Fruit fly (Drosophila melanogaster): ENCODE results near the gene CG7860.

Gene CG7860

dm6 chrX:15549055-15549454 lies 19.7 kb upstream of the CG7860 start (continued):
- TF ChIP-seq Sp1 (GFP tag; optimal IDR thresholded peaks at IDR 0.05) (peak; percentile 66), lola (GFP tag; optimal IDR thresholded peaks at IDR 0.05) (no peak), Dif (GFP tag; optimal IDR thresholded peaks at IDR 0.05; ENCODE audit: partially characterized antibody) (no peak)

- TF ChIP-seq h (GFP tag; optimal IDR thresholded peaks at IDR 0.05) (peak; percentile 45), psq (GFP tag; optimal IDR thresholded peaks at IDR 0.05) (peak; percentile 59), CrebA (GFP tag; optimal IDR thresholded peaks at IDR 0.05; ENCODE audit: borderline replicate concordance) (no peak), fru (GFP tag; optimal IDR thresholded peaks at IDR 0.05) (peak; percentile 62), OdsH (GFP tag; optimal IDR thresholded peaks at IDR 0.05) (peak; percentile 54), Jra (GFP tag; optimal IDR thresholded peaks at IDR 0.05) (no peak), lola (GFP tag; optimal IDR thresholded peaks at IDR 0.05) (no peak), Abd-B (GFP tag; optimal IDR thresholded peaks at IDR 0.05) (no peak), woc (GFP tag; optimal IDR thresholded peaks at IDR 0.05) (peak; percentile 86), Vsx2 (GFP tag; optimal IDR thresholded peaks at IDR 0.05; ENCODE audit: partially characterized antibody) (no peak), Dif (GFP tag; optimal IDR thresholded peaks at IDR 0.05; ENCODE audit: partially characterized antibody) (no peak), dl (GFP tag; optimal IDR thresholded peaks at IDR 0.05; ENCODE audit: insufficient read depth in 1 of 2, partially characterized antibody in 2 of 2) (no peak), usp (GFP tag; optimal IDR thresholded peaks at IDR 0.05) (no peak), CG9705 (GFP tag; optimal IDR thresholded peaks at IDR 0.05) (no peak), HLH106 (tag; optimal IDR thresholded peaks at IDR 0.05) (peak; percentile 40), pan (optimal IDR thresholded peaks at IDR 0.05) (no peak), foxo (GFP tag; optimal IDR thresholded peaks at IDR 0.05) (peak in 1 of 2 experiments; percentile 62), Dfd (GFP tag; optimal IDR thresholded peaks at IDR 0.05) (no peak), CG32264 (GFP tag; optimal IDR thresholded peaks at IDR 0.05) (no peak), tai (GFP tag; optimal IDR thresholded peaks at IDR 0.05) (no peak), sage (GFP tag; optimal IDR thresholded peaks at IDR 0.05) (no peak), Hnf4 (GFP tag; optimal IDR thresholded peaks at IDR 0.05) (no peak), Hr78 (GFP tag; optimal IDR thresholded peaks at IDR 0.05) (no peak), sv (GFP tag; optimal IDR thresholded peaks at IDR 0.05) (no peak), Hr83 (GFP tag; optimal IDR thresholded peaks at IDR 0.05; ENCODE audit: poor library complexity, severe bottlenecking) (no peak), rgr (GFP tag; optimal IDR thresholded peaks at IDR 0.05) (peak; percentile 28), GATAd (GFP tag; optimal IDR thresholded peaks at IDR 0.05) (no peak), Myc (optimal IDR thresholded peaks at IDR 0.05) (no peak), N (GFP tag; optimal IDR thresholded peaks at IDR 0.05) (no peak), jim (GFP tag; optimal IDR thresholded peaks at IDR 0.05) (no peak), brk (GFP tag; optimal IDR thresholded peaks at IDR 0.05) (no peak), br (GFP tag; optimal IDR thresholded peaks at IDR 0.05) (peak; percentile 18), dsf (GFP tag; optimal IDR thresholded peaks at IDR 0.05; ENCODE audit: borderline replicate concordance) (no peak), Sp1 (GFP tag; optimal IDR thresholded peaks at IDR 0.05) (peak; percentile 30), dmrt93B (GFP tag; optimal IDR thresholded peaks at IDR 0.05) (peak; percentile 21), ey (GFP tag; optimal IDR thresholded peaks at IDR 0.05) (peak; percentile 40), Rel (GFP tag; optimal IDR thresholded peaks at IDR 0.05) (no peak), Rel (tag; optimal IDR thresholded peaks at IDR 0.05) (no peak), Mio (GFP tag; optimal IDR thresholded peaks at IDR 0.05) (no peak)
Measured at dm6 chrX:15552472-15552888, 16.3 kb upstream of the CG7860 start.

- TF ChIP-seq Jra (GFP tag; optimal IDR thresholded peaks at IDR 0.05) (peak; percentile 54), ey (GFP tag; optimal IDR thresholded peaks at IDR 0.05) (peak; percentile 87), CG32264 (GFP tag; optimal IDR thresholded peaks at IDR 0.05) (peak; percentile 51), CG9705 (GFP tag; optimal IDR thresholded peaks at IDR 0.05) (peak; percentile 91), dsf (GFP tag; optimal IDR thresholded peaks at IDR 0.05; ENCODE audit: borderline replicate concordance) (peak; percentile 39), br (GFP tag; optimal IDR thresholded peaks at IDR 0.05) (peak; percentile 92), HLH106 (tag; optimal IDR thresholded peaks at IDR 0.05) (peak; percentile 91), woc (GFP tag; optimal IDR thresholded peaks at IDR 0.05) (peak; percentile 92), Abd-B (GFP tag; optimal IDR thresholded peaks at IDR 0.05) (no peak), brk (GFP tag; optimal IDR thresholded peaks at IDR 0.05) (peak; percentile 72), usp (GFP tag; optimal IDR thresholded peaks at IDR 0.05) (no peak), lola (GFP tag; optimal IDR thresholded peaks at IDR 0.05) (no peak), OdsH (GFP tag; optimal IDR thresholded peaks at IDR 0.05) (peak; percentile 88), Dfd (GFP tag; optimal IDR thresholded peaks at IDR 0.05) (no peak), Hr83 (GFP tag; optimal IDR thresholded peaks at IDR 0.05; ENCODE audit: poor library complexity, severe bottlenecking) (no peak), GATAd (GFP tag; optimal IDR thresholded peaks at IDR 0.05) (no peak), fru (GFP tag; optimal IDR thresholded peaks at IDR 0.05) (peak; percentile 93), Dif (GFP tag; optimal IDR thresholded peaks at IDR 0.05; ENCODE audit: partially characterized antibody) (no peak), Hr78 (GFP tag; optimal IDR thresholded peaks at IDR 0.05) (no peak), sage (GFP tag; optimal IDR thresholded peaks at IDR 0.05) (peak; percentile 84), jim (GFP tag; optimal IDR thresholded peaks at IDR 0.05) (no peak), dl (GFP tag; optimal IDR thresholded peaks at IDR 0.05; ENCODE audit: insufficient read depth in 1 of 2, partially characterized antibody in 2 of 2) (no peak), CrebA (GFP tag; optimal IDR thresholded peaks at IDR 0.05; ENCODE audit: borderline replicate concordance) (peak; percentile 36), psq (GFP tag; optimal IDR thresholded peaks at IDR 0.05) (peak; percentile 81), N (GFP tag; optimal IDR thresholded peaks at IDR 0.05) (no peak), Myc (optimal IDR thresholded peaks at IDR 0.05) (no peak), h (GFP tag; optimal IDR thresholded peaks at IDR 0.05) (peak; percentile 91), Sp1 (GFP tag; optimal IDR thresholded peaks at IDR 0.05) (peak; percentile 90), Vsx2 (GFP tag; optimal IDR thresholded peaks at IDR 0.05; ENCODE audit: partially characterized antibody) (no peak), Hnf4 (GFP tag; optimal IDR thresholded peaks at IDR 0.05) (peak; percentile 81), tai (GFP tag; optimal IDR thresholded peaks at IDR 0.05) (peak; percentile 79), sv (GFP tag; optimal IDR thresholded peaks at IDR 0.05) (peak; percentile 94), pan (optimal IDR thresholded peaks at IDR 0.05) (no peak), Rel (GFP tag; optimal IDR thresholded peaks at IDR 0.05) (peak; percentile 64), Rel (tag; optimal IDR thresholded peaks at IDR 0.05) (peak; percentile 48), Mio (GFP tag; optimal IDR thresholded peaks at IDR 0.05) (no peak), dmrt93B (GFP tag; optimal IDR thresholded peaks at IDR 0.05) (peak; percentile 88), rgr (GFP tag; optimal IDR thresholded peaks at IDR 0.05) (peak; percentile 90), foxo (GFP tag; optimal IDR thresholded peaks at IDR 0.05) (peak; percentile 34 to 92)
Measured at dm6 chrX:15554256-15554678, 14.5 kb upstream of the CG7860 start, which contains the start of gene Ac13E. Gene Ac13E, minus strand, starts transcription at chrX:15554278.

Measured in whole organism, wandering third instar larva.